Fruit fly (Drosophila melanogaster): ENCODE results near the gene CG12986.

Gene CG12986

DNA sequence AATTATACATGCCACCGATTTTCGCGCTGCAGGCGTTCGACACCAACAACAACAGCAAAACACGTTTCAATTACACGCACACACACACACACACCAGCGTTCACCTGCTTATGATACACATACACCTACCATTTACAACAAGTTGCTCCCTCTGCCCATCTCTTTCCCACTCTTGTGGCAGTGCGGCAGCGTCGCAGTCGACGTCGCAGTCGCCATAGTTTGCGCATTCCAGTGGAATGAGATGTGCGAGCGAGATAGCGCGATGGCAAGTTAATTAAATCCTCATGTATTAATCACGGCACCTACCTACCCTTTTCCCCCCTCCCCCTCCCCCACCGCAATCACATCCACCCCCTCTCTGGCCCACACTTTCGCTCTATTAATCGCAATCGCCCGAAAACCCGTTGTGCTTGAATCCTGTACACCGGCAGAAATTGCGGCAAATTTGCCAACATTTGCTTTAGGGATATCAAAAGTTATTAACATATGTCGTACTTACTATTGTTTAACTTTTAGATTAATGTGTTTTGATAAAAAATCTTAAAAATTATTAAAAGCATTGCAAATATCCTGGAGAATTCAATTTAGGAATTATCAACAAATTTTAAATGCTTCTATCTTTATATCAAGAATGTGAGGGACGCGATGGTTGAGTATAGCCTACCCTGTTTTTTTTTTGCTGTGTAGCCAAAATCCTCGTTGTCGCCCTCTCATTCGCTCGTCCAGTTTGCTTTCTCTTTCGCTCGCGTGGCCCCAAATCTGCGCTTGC lies 16.9 kb downstream of the CG12986 start:
- TF ChIP-seq tin (GFP tag; optimal IDR thresholded peaks at IDR 0.05) (no peak), pho (GFP tag; optimal IDR thresholded peaks at IDR 0.05) (no peak), zen2 (GFP tag; IDR thresholded peaks at IDR 0.05; ENCODE audit: partially characterized antibody) (no peak), Mes4 (GFP tag; optimal IDR thresholded peaks at IDR 0.05) (no peak), inv (GFP tag; IDR thresholded peaks at IDR 0.05; ENCODE audit: partially characterized antibody) (no peak), abd-A (tag; optimal IDR thresholded peaks at IDR 0.05) (peak; percentile 48), CG2875 (GFP tag; optimal IDR thresholded peaks at IDR 0.05) (no peak), CG17328 (GFP tag; IDR thresholded peaks at IDR 0.05) (no peak), disco-r (GFP tag; optimal IDR thresholded peaks at IDR 0.05) (no peak), Lim3 (GFP tag; IDR thresholded peaks at IDR 0.05) (no peak), Camta (GFP tag; optimal IDR thresholded peaks at IDR 0.05) (no peak), CG34376 (GFP tag; optimal IDR thresholded peaks at IDR 0.05) (no peak), Myb (GFP tag; optimal IDR thresholded peaks at IDR 0.05) (no peak), Pdp1 (GFP tag; optimal IDR thresholded peaks at IDR 0.05) (peak in 1 of 2 experiments; percentile 18), CG14860 (GFP tag; IDR thresholded peaks at IDR 0.05; ENCODE audit: partially characterized antibody) (no peak), CG10321 (GFP tag; IDR thresholded peaks at IDR 0.05) (peak; percentile 75), Sox102F (GFP tag; optimal IDR thresholded peaks at IDR 0.05) (peak; percentile 43), CG30431 (GFP tag; optimal IDR thresholded peaks at IDR 0.05) (peak; percentile 41), CG6272 (GFP tag; IDR thresholded peaks at IDR 0.05) (no peak), CG3726 (GFP tag; IDR thresholded peaks at IDR 0.05) (no peak), run (tag; optimal IDR thresholded peaks at IDR 0.05) (no peak), CG17385 (GFP tag; optimal IDR thresholded peaks at IDR 0.05) (peak; percentile 40), dmrt99B (tag; optimal IDR thresholded peaks at IDR 0.05) (peak; percentile 65), Adf1 (GFP tag; IDR thresholded peaks at IDR 0.05) (peak; percentile 92), phol (tag; optimal IDR thresholded peaks at IDR 0.05) (peak; percentile 48), Hand (GFP tag; optimal IDR thresholded peaks at IDR 0.05) (peak; percentile 28), ranshi (GFP tag; IDR thresholded peaks at IDR 0.05) (no peak; the same call in 1 of the 2 replicates), CG12299 (tag; optimal IDR thresholded peaks at IDR 0.05) (no peak), CG7839 (tag; optimal IDR thresholded peaks at IDR 0.05) (peak; percentile 69), mld (GFP tag; IDR thresholded peaks at IDR 0.05; ENCODE audit: partially characterized antibody) (no peak), CG30403 (GFP tag; optimal IDR thresholded peaks at IDR 0.05) (peak; percentile 66), Chrac-16 (GFP tag; optimal IDR thresholded peaks at IDR 0.05) (peak; percentile 12), CG10274 (GFP tag; optimal IDR thresholded peaks at IDR 0.05) (no peak), CG4282 (GFP tag; optimal IDR thresholded peaks at IDR 0.05) (no peak), dmrt11E (tag; optimal IDR thresholded peaks at IDR 0.05) (peak; percentile 44), Rx (GFP tag; IDR thresholded peaks at IDR 0.05) (no peak), hb (GFP tag; IDR thresholded peaks at IDR 0.05; ENCODE audit: partially characterized antibody) (no peak), Oli (tag; optimal IDR thresholded peaks at IDR 0.05) (peak; percentile 49), gro (GFP tag; optimal IDR thresholded peaks at IDR 0.05) (no peak), CG2202 (tag; optimal IDR thresholded peaks at IDR 0.05) (no peak), nerfin-1 (tag; optimal IDR thresholded peaks at IDR 0.05) (no peak), jumu (GFP tag; optimal IDR thresholded peaks at IDR 0.05) (no peak), CG10543 (GFP tag; optimal IDR thresholded peaks at IDR 0.05) (no peak), sisA (GFP tag; IDR thresholded peaks at IDR 0.05) (no peak), gcm2 (GFP tag; optimal IDR thresholded peaks at IDR 0.05) (no peak), CG1647 (GFP tag; optimal IDR thresholded peaks at IDR 0.05) (no peak), CG4360 (GFP tag; IDR thresholded peaks at IDR 0.05) (peak; percentile 77), scrt (GFP tag; optimal IDR thresholded peaks at IDR 0.05) (no peak), unpg (GFP tag; optimal IDR thresholded peaks at IDR 0.05) (peak; percentile 42)
